Fruit fly (Drosophila melanogaster) whole organism, embryonic: ENCODE data around the gene CG43137.

Source experiments
- Ada2b ChIP-seq: fragments of 200-800 bp; sonication (Bioruptor generic); IDR thresholded peaks from 2 replicates; pipeline ENCODE4 v1.3.6; 2022; ENCODE audit warnings: missing biosample characterization, missing genetic modification characterization
- Aef1 ChIP-seq: fragments of 200-800 bp; sonication (Bioruptor generic); IDR thresholded peaks from 3 replicates; pipeline ENCODE4 v1.3.6; 2022; ENCODE audit warnings: missing biosample characterization, missing genetic modification characterization
- Bgb ChIP-seq: fragments of 200-800 bp; sonication (Bioruptor generic); IDR thresholded peaks from 2 replicates; pipeline ENCODE4 v1.3.6; 2022; ENCODE audit warnings: missing biosample characterization, missing genetic modification characterization; ENCODE audit not compliant: partially characterized antibody
- CG10267 ChIP-seq: fragments of 200-800 bp; sonication (Bioruptor generic); optimal IDR thresholded peaks from 2 replicates; lab custom pipeline; 2018; ENCODE audit warnings: missing biosample characterization, mild to moderate bottlenecking, missing genetic modification characterization, moderate library complexity
- CG10431 ChIP-seq: fragments of 200-800 bp; sonication (Bioruptor generic); optimal IDR thresholded peaks from 3 replicates; lab custom pipeline; 2018; ENCODE audit warnings: missing biosample characterization, mild to moderate bottlenecking, missing genetic modification characterization
- CG12391 ChIP-seq: fragments of 200-800 bp; sonication (Bioruptor generic); optimal IDR thresholded peaks from 3 replicates; lab custom pipeline; 2018; ENCODE audit warnings: missing biosample characterization, mild to moderate bottlenecking, missing genetic modification characterization, moderate library complexity
- CG12659 ChIP-seq: fragments of 200-800 bp; sonication (Bioruptor generic); optimal IDR thresholded peaks from 3 replicates; lab custom pipeline; 2017; ENCODE audit warnings: mild to moderate bottlenecking, missing biosample characterization, missing genetic modification reagents, missing genetic modification characterization
- CG14860 ChIP-seq: fragments of 200-800 bp; sonication (Bioruptor generic); IDR thresholded peaks from 3 replicates; pipeline ENCODE4 v1.3.6; 2022; ENCODE audit warnings: missing biosample characterization, missing genetic modification characterization; ENCODE audit not compliant: partially characterized antibody
- CG1603 ChIP-seq: fragments of 200-800 bp; sonication (Bioruptor generic); optimal IDR thresholded peaks from 2 replicates; lab custom pipeline; 2019; ENCODE audit warnings: missing biosample characterization, mild to moderate bottlenecking, missing genetic modification characterization, moderate library complexity
- CG17328 ChIP-seq: fragments of 200-800 bp; sonication (Bioruptor generic); IDR thresholded peaks from 2 replicates; pipeline ENCODE4 v1.3.6; 2022; ENCODE audit warnings: missing biosample characterization, missing genetic modification characterization
- CG17829 ChIP-seq: fragments of 200-800 bp; optimal IDR thresholded peaks from 2 replicates; lab custom pipeline; 2019; ENCODE audit warnings: missing biosample characterization, mild to moderate bottlenecking, missing genetic modification characterization, moderate library complexity
- CG18262 ChIP-seq: fragments of 200-800 bp; optimal IDR thresholded peaks from 3 replicates; lab custom pipeline; 2019; ENCODE audit warnings: missing biosample characterization, mild to moderate bottlenecking, missing genetic modification characterization, moderate library complexity
- CG2116 ChIP-seq: fragments of 200-800 bp; sonication (Bioruptor generic); optimal IDR thresholded peaks from 3 replicates; lab custom pipeline; 2018; ENCODE audit warnings: missing biosample characterization, mild to moderate bottlenecking, missing genetic modification characterization
- CG2120 ChIP-seq: fragments of 200-800 bp; sonication (Bioruptor generic); optimal IDR thresholded peaks from 3 replicates; lab custom pipeline; 2016; ENCODE audit warnings: missing biosample characterization, missing genetic modification characterization
- CG2712 ChIP-seq: fragments of 200-800 bp; optimal IDR thresholded peaks from 3 replicates; lab custom pipeline; 2019; ENCODE audit warnings: missing biosample characterization, mild to moderate bottlenecking, missing genetic modification characterization, moderate library complexity
- CG2875 ChIP-seq: fragments of 200-800 bp; sonication (Bioruptor generic); optimal IDR thresholded peaks from 2 replicates; lab custom pipeline; 2017; ENCODE audit warnings: missing biosample characterization, mild to moderate bottlenecking, missing genetic modification characterization, missing genetic modification reagents
- CG30020 ChIP-seq: fragments of 200-800 bp; optimal IDR thresholded peaks from 2 replicates; lab custom pipeline; 2019; ENCODE audit warnings: missing biosample characterization, mild to moderate bottlenecking, missing genetic modification characterization, moderate library complexity
- CG31365 ChIP-seq: fragments of 200-800 bp; sonication (Bioruptor generic); optimal IDR thresholded peaks from 2 replicates; lab custom pipeline; 2018; ENCODE audit warnings: missing biosample characterization, mild to moderate bottlenecking, missing genetic modification characterization
- CG32532 ChIP-seq: fragments of 200-800 bp; sonication (Bioruptor generic); IDR thresholded peaks from 2 replicates; pipeline ENCODE4 v1.3.6; 2022; ENCODE audit warnings: missing biosample characterization, missing genetic modification characterization
- CG34376 ChIP-seq: fragments of 200-800 bp; sonication (Bioruptor generic); optimal IDR thresholded peaks from 2 replicates; lab custom pipeline; 2018; ENCODE audit warnings: missing biosample characterization, mild to moderate bottlenecking, missing genetic modification characterization
- CG5245 ChIP-seq: fragments of 200-800 bp; sonication (Bioruptor generic); optimal IDR thresholded peaks from 3 replicates; lab custom pipeline; 2016; ENCODE audit warnings: missing biosample characterization, missing genetic modification characterization
- CG6854 ChIP-seq: fragments of 200-800 bp; sonication (Bioruptor generic); optimal IDR thresholded peaks from 3 replicates; lab custom pipeline; 2017; ENCODE audit warnings: missing biosample characterization, mild to moderate bottlenecking, missing genetic modification characterization
- CG7786 ChIP-seq: fragments of 200-800 bp; sonication (Bioruptor generic); optimal IDR thresholded peaks from 2 replicates; lab custom pipeline; 2016; ENCODE audit warnings: missing biosample characterization, missing genetic modification characterization
- CG8089 ChIP-seq: fragments of 200-800 bp; sonication (Bioruptor generic); optimal IDR thresholded peaks from 3 replicates; lab custom pipeline; 2016; ENCODE audit warnings: missing biosample characterization, missing genetic modification characterization
- Dp ChIP-seq: fragments of 200-800 bp; sonication (Bioruptor generic); optimal IDR thresholded peaks from 2 replicates; lab custom pipeline; 2018; ENCODE audit warnings: missing biosample characterization, mild to moderate bottlenecking, missing genetic modification characterization, moderate library complexity
- Fer1 ChIP-seq: fragments of 200-800 bp; sonication (Bioruptor generic); optimal IDR thresholded peaks from 2 replicates; lab custom pipeline; 2017; ENCODE audit warnings: missing biosample characterization, mild to moderate bottlenecking, missing genetic modification characterization
- Mes4 ChIP-seq: fragments of 200-800 bp; sonication (Bioruptor generic); optimal IDR thresholded peaks from 2 replicates; lab custom pipeline; 2016; ENCODE audit warnings: missing biosample characterization, missing genetic modification characterization
- Oli ChIP-seq: fragments of 200-800 bp; sonication (Bioruptor generic); optimal IDR thresholded peaks from 2 replicates; lab custom pipeline; 2018; ENCODE audit warnings: missing biosample characterization, mild to moderate bottlenecking, missing genetic modification characterization, moderate library complexity
- Opbp ChIP-seq: fragments of 200-800 bp; sonication (Bioruptor generic); IDR thresholded peaks from 3 replicates; pipeline ENCODE4 v1.3.6; 2022; ENCODE audit warnings: missing biosample characterization, missing genetic modification characterization; ENCODE audit not compliant: partially characterized antibody
- PHDP ChIP-seq: fragments of 200-800 bp; sonication (Bioruptor generic); optimal IDR thresholded peaks from 3 replicates; lab custom pipeline; 2018; ENCODE audit warnings: missing biosample characterization, mild to moderate bottlenecking, missing genetic modification characterization, moderate library complexity
- Sin3A ChIP-seq: fragments of >200 bp; optimal IDR thresholded peaks from 2 replicates; lab custom pipeline; 2018
- Xrp1 ChIP-seq: fragments of 200-800 bp; sonication (Bioruptor generic); IDR thresholded peaks from 2 replicates; pipeline ENCODE4 v1.3.6; 2022; ENCODE audit warnings: missing biosample characterization, missing genetic modification characterization
- YL-1 ChIP-seq: fragments of 200-800 bp; sonication (Bioruptor generic); optimal IDR thresholded peaks from 3 replicates; lab custom pipeline; 2017; ENCODE audit warnings: missing biosample characterization, mild to moderate bottlenecking, missing genetic modification characterization
- bbx ChIP-seq: fragments of 200-800 bp; sonication (Bioruptor generic); IDR thresholded peaks from 2 replicates; pipeline ENCODE4 v1.3.6; 2022; ENCODE audit warnings: missing biosample characterization, missing genetic modification characterization; ENCODE audit not compliant: partially characterized antibody
- cwo ChIP-seq: fragments of 200-800 bp; sonication (Bioruptor generic); optimal IDR thresholded peaks from 3 replicates; lab custom pipeline; 2017; ENCODE audit warnings: missing biosample characterization, missing genetic modification characterization, mild to moderate bottlenecking, moderate library complexity, missing genetic modification reagents
- danr ChIP-seq: fragments of 200-800 bp; sonication (Bioruptor generic); IDR thresholded peaks from 2 replicates; pipeline ENCODE4 v1.3.6; 2022; ENCODE audit warnings: missing biosample characterization, missing genetic modification characterization
- fd96Cb ChIP-seq: fragments of 200-800 bp; sonication (Bioruptor generic); optimal IDR thresholded peaks from 2 replicates; lab custom pipeline; 2018; ENCODE audit warnings: missing biosample characterization, mild to moderate bottlenecking, missing genetic modification characterization, moderate library complexity
- grau ChIP-seq: fragments of 200-800 bp; optimal IDR thresholded peaks from 3 replicates; lab custom pipeline; 2019; ENCODE audit warnings: missing biosample characterization, mild to moderate bottlenecking, missing genetic modification characterization, moderate library complexity
- ind ChIP-seq: fragments of 200-800 bp; sonication (Bioruptor generic); optimal IDR thresholded peaks from 3 replicates; lab custom pipeline; 2016; ENCODE audit warnings: missing biosample characterization, missing genetic modification characterization
- insv ChIP-seq, 2 experiments: fragments of 200-800 bp; sonication (Bioruptor generic); optimal IDR thresholded peaks; 3 replicates each; lab custom pipeline; 2016 to 2018; ENCODE audit warnings: missing biosample characterization in 2 of 2, missing genetic modification characterization in 2 of 2
- inv ChIP-seq: fragments of 200-800 bp; sonication (Bioruptor generic); IDR thresholded peaks from 2 replicates; pipeline ENCODE4 v1.3.6; 2022; ENCODE audit warnings: missing biosample characterization, missing genetic modification characterization; ENCODE audit not compliant: partially characterized antibody
- ken ChIP-seq: fragments of 200-800 bp; sonication (Bioruptor generic); IDR thresholded peaks from 3 replicates; pipeline ENCODE4 v1.3.6; 2022; ENCODE audit warnings: missing biosample characterization, missing genetic modification characterization
- lilli ChIP-seq: fragments of 200-800 bp; sonication (Bioruptor generic); optimal IDR thresholded peaks from 3 replicates; lab custom pipeline; 2016; ENCODE audit warnings: missing biosample characterization, missing genetic modification characterization
- phol ChIP-seq: fragments of 200-800 bp; sonication (Bioruptor generic); optimal IDR thresholded peaks from 3 replicates; lab custom pipeline; 2018; ENCODE audit warnings: missing biosample characterization, mild to moderate bottlenecking, missing genetic modification characterization, moderate library complexity
- row ChIP-seq: fragments of 200-800 bp; sonication (Bioruptor generic); IDR thresholded peaks from 3 replicates; pipeline ENCODE4 v1.3.6; 2022; ENCODE audit warnings: missing biosample characterization, missing genetic modification characterization
- tll ChIP-seq, 2 experiments: fragments of 200-800 bp in 1 of 2; fragments of >200 bp in 1 of 2; sonication (Bioruptor generic) in 1 of 2; optimal IDR thresholded peaks; 2 replicates each; lab custom pipeline; 2017 to 2019; ENCODE audit warnings: missing biosample characterization in 2 of 2, missing genetic modification characterization in 2 of 2, mild to moderate bottlenecking in 1 of 2, moderate library complexity in 1 of 2
- tup ChIP-seq: fragments of 200-800 bp; sonication (Bioruptor generic); optimal IDR thresholded peaks from 2 replicates; lab custom pipeline; 2016; ENCODE audit warnings: missing biosample characterization, mild to moderate bottlenecking, missing genetic modification characterization, moderate library complexity
- tx ChIP-seq: fragments of 200-800 bp; sonication (Bioruptor generic); optimal IDR thresholded peaks from 2 replicates; lab custom pipeline; 2016; ENCODE audit warnings: missing biosample characterization, missing genetic modification characterization
- unpg ChIP-seq: fragments of 200-800 bp; sonication (Bioruptor generic); optimal IDR thresholded peaks from 3 replicates; lab custom pipeline; 2018; ENCODE audit warnings: missing biosample characterization, mild to moderate bottlenecking, missing genetic modification characterization, moderate library complexity
- vnd ChIP-seq: fragments of 200-800 bp; sonication (Bioruptor generic); IDR thresholded peaks from 3 replicates; pipeline ENCODE4 v1.3.6; 2022; ENCODE audit warnings: missing biosample characterization, missing genetic modification characterization; ENCODE audit not compliant: partially characterized antibody

Gene CG43137

DNA sequence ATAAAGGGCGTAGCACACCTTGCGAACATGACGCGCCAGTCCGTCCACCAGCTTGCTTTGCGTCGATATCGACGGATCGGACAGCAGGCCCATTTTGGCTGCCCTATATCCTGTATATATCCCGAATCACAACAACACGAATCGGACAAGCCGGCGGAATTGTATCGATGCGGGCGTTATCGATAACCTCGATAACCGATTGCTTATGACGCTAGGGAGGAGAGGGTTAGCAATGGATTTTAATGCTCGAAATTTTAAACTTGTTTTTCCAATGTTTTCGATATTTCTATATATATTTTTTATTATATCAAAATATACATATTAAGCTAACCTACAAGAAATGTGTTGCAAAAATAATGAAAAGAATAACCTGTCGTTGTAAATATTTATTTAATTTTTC, 8.2 kb upstream of the CG43137 start, which contains the start of gene GAA1 (continued):
- no peak for TF ChIP-seq Ada2b (GFP tag; lab: Robert Waterston, UW)
- peak; percentile 26 for TF ChIP-seq grau (tag; lab: Kevin White, UChicago)
- peak; percentile 44 for TF ChIP-seq CG12391 (tag; lab: Kevin White, UChicago)
- no peak for TF ChIP-seq Oli (tag; lab: Kevin White, UChicago)
- TF ChIP-seq CG2875 (GFP tag; lab: Kevin White, UChicago), result no peak
- TF ChIP-seq CG10431 (GFP tag; lab: Kevin White, UChicago), result no peak
- peak; percentile 17 for TF ChIP-seq CG17829 (tag; lab: Kevin White, UChicago)
- TF ChIP-seq CG1603 (tag; lab: Kevin White, UChicago), result no peak
- no peak for TF ChIP-seq cwo (GFP tag; lab: Kevin White, UChicago)
- peak; percentile 92 for TF ChIP-seq CG14860 (GFP tag; lab: Robert Waterston, UW)
- TF ChIP-seq inv (GFP tag; lab: Robert Waterston, UW), result peak; percentile 64
- peak; percentile 27 for TF ChIP-seq CG10267 (tag; lab: Kevin White, UChicago)
- TF ChIP-seq tx (GFP tag; lab: Kevin White, UChicago), result no peak
- TF ChIP-seq Fer1 (GFP tag; lab: Kevin White, UChicago), result peak; percentile 10
- peak; percentile 26 for TF ChIP-seq CG2120
- TF ChIP-seq Mes4, result no peak
- TF ChIP-seq danr (GFP tag; lab: Robert Waterston, UW), result no peak
- TF ChIP-seq CG17328 (GFP tag; lab: Robert Waterston, UW), result no peak
- TF ChIP-seq CG31365 (tag; lab: Kevin White, UChicago), result no peak
- peak; percentile 23 for TF ChIP-seq CG18262 (tag; lab: Kevin White, UChicago)
- no peak for TF ChIP-seq CG5245 (GFP tag; lab: Kevin White, UChicago)
- TF ChIP-seq CG30020 (tag; lab: Kevin White, UChicago), result peak; percentile 5
- no peak for TF ChIP-seq Sin3A (lab: Kevin White, UChicago)
- TF ChIP-seq CG34376, result no peak
- TF ChIP-seq PHDP (tag; lab: Kevin White, UChicago), result no peak
- peak; percentile 7 for TF ChIP-seq lilli
- no peak for TF ChIP-seq CG32532 (GFP tag; lab: Robert Waterston, UW)
- TF ChIP-seq tup, result no peak
- peak; percentile 86 for TF ChIP-seq Bgb (GFP tag; lab: Robert Waterston, UW)
- TF ChIP-seq unpg (GFP tag; lab: Kevin White, UChicago), result no peak
- peak; percentile 62 for TF ChIP-seq row (GFP tag; lab: Robert Waterston, UW)
- TF ChIP-seq Opbp (GFP tag; lab: Robert Waterston, UW), result peak; percentile 86; the same call in 2 of the 3 replicates
- peak; percentile 3 for TF ChIP-seq ind (GFP tag; lab: Kevin White, UChicago)
- TF ChIP-seq YL-1, result peak; percentile 51
- TF ChIP-seq CG2712 (tag; lab: Kevin White, UChicago), result peak; percentile 29
- peak; percentile 93 for TF ChIP-seq bbx (GFP tag; lab: Robert Waterston, UW)
- TF ChIP-seq CG12659 (GFP tag; lab: Kevin White, UChicago), result peak; percentile 11
- TF ChIP-seq insv (GFP tag; optimal IDR thresholded peaks at IDR 0.05; lab: Kevin White, UChicago), result no peak
- peak; percentile 86 for TF ChIP-seq CG2116 (GFP tag; lab: Kevin White, UChicago)
- TF ChIP-seq CG7786 (GFP tag; lab: Kevin White, UChicago), result no peak
- TF ChIP-seq Aef1 (GFP tag; lab: Robert Waterston, UW), result 0 out of 3 replicates have a peak, but pooled peaks have one; percentile 9
- TF ChIP-seq fd96Cb, result no peak
- TF ChIP-seq vnd (GFP tag; lab: Robert Waterston, UW), result peak; percentile 85
- TF ChIP-seq Xrp1 (GFP tag; lab: Robert Waterston, UW), result peak; percentile 42; the same call in 1 of the 2 replicates
- peak; percentile 25 for TF ChIP-seq phol (tag; lab: Kevin White, UChicago)
- no peak for TF ChIP-seq CG8089 (GFP tag; lab: Kevin White, UChicago)
- TF ChIP-seq ken (GFP tag; lab: Robert Waterston, UW), result no peak
- no peak for TF ChIP-seq tll (GFP tag; optimal IDR thresholded peaks at IDR 0.05; lab: Kevin White, UChicago)
- peak; percentile 63 for TF ChIP-seq Dp (GFP tag; lab: Kevin White, UChicago)
- no peak for TF ChIP-seq CG6854 (GFP tag; lab: Kevin White, UChicago)
